Fruit fly (Drosophila melanogaster) whole organism, embryonic: ENCODE data around the gene hfp.

Source experiments
- Atf-2 ChIP-seq: fragments of 200-800 bp; sonication (Bioruptor generic); optimal IDR thresholded peaks from 2 replicates; lab custom pipeline; 2016; ENCODE audit warnings: missing biosample characterization, missing genetic modification characterization
- CG11695 ChIP-seq: fragments of 200-800 bp; sonication (Bioruptor generic); IDR thresholded peaks from 3 replicates; pipeline ENCODE4 v1.3.6; 2022; ENCODE audit warnings: missing biosample characterization, missing genetic modification characterization
- CG12942 ChIP-seq: fragments of 200-800 bp; sonication (Bioruptor generic); optimal IDR thresholded peaks from 3 replicates; lab custom pipeline; 2016; ENCODE audit warnings: missing biosample characterization, missing genetic modification characterization
- CG18262 ChIP-seq: fragments of 200-800 bp; optimal IDR thresholded peaks from 3 replicates; lab custom pipeline; 2019; ENCODE audit warnings: missing biosample characterization, mild to moderate bottlenecking, missing genetic modification characterization, moderate library complexity
- CG2199 ChIP-seq: fragments of 200-800 bp; sonication (Bioruptor generic); IDR thresholded peaks from 3 replicates; pipeline ENCODE4 v1.3.6; 2022; ENCODE audit warnings: missing biosample characterization, missing genetic modification characterization
- CG2202 ChIP-seq: fragments of 200-800 bp; sonication (Bioruptor generic); optimal IDR thresholded peaks from 2 replicates; lab custom pipeline; 2018; ENCODE audit warnings: missing biosample characterization, mild to moderate bottlenecking, missing genetic modification characterization
- CG30403 ChIP-seq: fragments of 200-800 bp; sonication (Bioruptor generic); optimal IDR thresholded peaks from 3 replicates; lab custom pipeline; 2016; ENCODE audit warnings: missing biosample characterization, missing genetic modification characterization
- CG30431 ChIP-seq: fragments of 200-800 bp; sonication (Bioruptor generic); optimal IDR thresholded peaks from 2 replicates; lab custom pipeline; 2017; ENCODE audit warnings: missing biosample characterization, missing genetic modification characterization
- CG3163 ChIP-seq: fragments of 200-800 bp; sonication (Bioruptor generic); optimal IDR thresholded peaks from 3 replicates; lab custom pipeline; 2016; ENCODE audit warnings: missing biosample characterization, missing genetic modification characterization
- CG4282 ChIP-seq: fragments of 200-800 bp; sonication (Bioruptor generic); optimal IDR thresholded peaks from 2 replicates; lab custom pipeline; 2016; ENCODE audit warnings: missing biosample characterization, missing genetic modification characterization
- CG4328 ChIP-seq: fragments of 200-800 bp; sonication (Bioruptor generic); optimal IDR thresholded peaks from 3 replicates; lab custom pipeline; 2017; ENCODE audit warnings: missing biosample characterization, missing genetic modification reagents, missing genetic modification characterization
- CG4424 ChIP-seq: fragments of 200-800 bp; sonication (Bioruptor generic); optimal IDR thresholded peaks from 3 replicates; lab custom pipeline; 2016; ENCODE audit warnings: missing biosample characterization, missing genetic modification characterization
- CG4707 ChIP-seq: fragments of 200-800 bp; sonication (Bioruptor generic); optimal IDR thresholded peaks from 2 replicates; lab custom pipeline; 2018; ENCODE audit warnings: missing biosample characterization, mild to moderate bottlenecking, missing genetic modification characterization, moderate library complexity
- CG4854 ChIP-seq: fragments of 200-800 bp; sonication (Bioruptor generic); optimal IDR thresholded peaks from 2 replicates; lab custom pipeline; 2016; ENCODE audit warnings: missing biosample characterization, missing genetic modification characterization, inconsistent platforms
- CG7839 ChIP-seq: fragments of 200-800 bp; sonication (Bioruptor generic); optimal IDR thresholded peaks from 3 replicates; lab custom pipeline; 2018; ENCODE audit warnings: missing biosample characterization, mild to moderate bottlenecking, missing genetic modification characterization, moderate library complexity
- CG7987 ChIP-seq: fragments of 200-800 bp; sonication (Bioruptor generic); optimal IDR thresholded peaks from 2 replicates; lab custom pipeline; 2018; ENCODE audit warnings: missing biosample characterization, mild to moderate bottlenecking, missing genetic modification characterization, moderate library complexity
- CG8359 ChIP-seq: fragments of 200-800 bp; sonication (Bioruptor generic); optimal IDR thresholded peaks from 2 replicates; lab custom pipeline; 2017; ENCODE audit warnings: missing biosample characterization, mild to moderate bottlenecking, missing genetic modification characterization, borderline replicate concordance
- CG9215 ChIP-seq: fragments of 200-800 bp; sonication (Bioruptor generic); IDR thresholded peaks from 2 replicates; pipeline ENCODE4 v1.3.6; 2022; ENCODE audit warnings: missing biosample characterization, missing genetic modification characterization
- CG9437 ChIP-seq: fragments of 200-800 bp; sonication (Bioruptor generic); optimal IDR thresholded peaks from 2 replicates; lab custom pipeline; 2018; ENCODE audit warnings: missing biosample characterization, mild to moderate bottlenecking, missing genetic modification characterization
- Ets65A ChIP-seq: fragments of 200-800 bp; sonication (Bioruptor generic); peaks from one replicate; lab custom pipeline; 2016; ENCODE audit warnings: missing biosample characterization, missing genetic modification characterization
- Hmr ChIP-seq: fragments of 200-800 bp; sonication (Bioruptor generic); optimal IDR thresholded peaks from 3 replicates; lab custom pipeline; 2017; ENCODE audit warnings: mild to moderate bottlenecking, missing biosample characterization, missing genetic modification reagents, missing genetic modification characterization
- Hr39 ChIP-seq: fragments of >200 bp; optimal IDR thresholded peaks from 2 replicates; lab custom pipeline; 2017
- Hr51 ChIP-seq, 2 experiments: fragments of 200-800 bp; sonication (Bioruptor generic); optimal IDR thresholded peaks; 2 replicates in 1 of 2; 3 replicates in 1 of 2; lab custom pipeline; 2016 to 2018; ENCODE audit warnings: missing biosample characterization in 2 of 2, missing genetic modification characterization in 2 of 2, mild to moderate bottlenecking in 1 of 2, moderate library complexity in 1 of 2
- NC2α ChIP-seq: fragments of 200-800 bp; sonication (Bioruptor generic); optimal IDR thresholded peaks from 2 replicates; lab custom pipeline; 2016; ENCODE audit warnings: missing biosample characterization, missing genetic modification characterization
- NK7.1 ChIP-seq: fragments of 200-800 bp; sonication (Bioruptor generic); optimal IDR thresholded peaks from 3 replicates; lab custom pipeline; 2016; ENCODE audit warnings: missing biosample characterization, missing genetic modification characterization
- Scr ChIP-seq: fragments of 200-800 bp; sonication (Bioruptor generic); IDR thresholded peaks from 2 replicates; pipeline ENCODE4 v1.3.6; 2022; ENCODE audit warnings: missing biosample characterization, missing genetic modification characterization; ENCODE audit not compliant: partially characterized antibody
- Sry-β ChIP-seq: fragments of 200-800 bp; sonication (Bioruptor generic); optimal IDR thresholded peaks from 2 replicates; lab custom pipeline; 2018; ENCODE audit warnings: missing biosample characterization, mild to moderate bottlenecking, missing genetic modification characterization, moderate library complexity
- Ssrp ChIP-seq: fragments of 200-800 bp; sonication (Bioruptor generic); optimal IDR thresholded peaks from 2 replicates; lab custom pipeline; 2018; ENCODE audit warnings: missing biosample characterization, mild to moderate bottlenecking, missing genetic modification characterization, moderate library complexity
- TFAM ChIP-seq: fragments of 200-800 bp; sonication (Bioruptor generic); optimal IDR thresholded peaks from 2 replicates; lab custom pipeline; 2017; ENCODE audit warnings: missing biosample characterization, missing genetic modification characterization, inconsistent platforms
- caup ChIP-seq: fragments of 200-800 bp; sonication (Bioruptor generic); optimal IDR thresholded peaks from 3 replicates; lab custom pipeline; 2017; ENCODE audit warnings: missing biosample characterization, mild to moderate bottlenecking, missing genetic modification characterization, moderate library complexity; ENCODE audit not compliant: severe bottlenecking
- corto ChIP-seq: fragments of 200-800 bp; sonication (Bioruptor generic); optimal IDR thresholded peaks from 2 replicates; lab custom pipeline; 2016; ENCODE audit warnings: missing biosample characterization, mild to moderate bottlenecking, missing genetic modification characterization, moderate library complexity
- dmrt99B ChIP-seq: fragments of 200-800 bp; sonication (Bioruptor generic); optimal IDR thresholded peaks from 2 replicates; lab custom pipeline; 2018; ENCODE audit warnings: missing biosample characterization, mild to moderate bottlenecking, missing genetic modification characterization, moderate library complexity
- fu2 ChIP-seq: fragments of 200-800 bp; sonication (Bioruptor generic); optimal IDR thresholded peaks from 2 replicates; lab custom pipeline; 2016; ENCODE audit warnings: missing biosample characterization, missing genetic modification characterization
- grn ChIP-seq: fragments of 200-800 bp; sonication (Bioruptor generic); optimal IDR thresholded peaks from 3 replicates; lab custom pipeline; 2017; ENCODE audit warnings: missing biosample characterization, missing genetic modification characterization
- ken ChIP-seq: fragments of 200-800 bp; sonication (Bioruptor generic); IDR thresholded peaks from 3 replicates; pipeline ENCODE4 v1.3.6; 2022; ENCODE audit warnings: missing biosample characterization, missing genetic modification characterization
- lov ChIP-seq, 2 experiments: fragments of 200-800 bp in 1 of 2; fragments of >200 bp in 1 of 2; sonication (Bioruptor generic) in 1 of 2; IDR thresholded peaks in 1 of 2; optimal IDR thresholded peaks in 1 of 2; 2 replicates in 1 of 2; 3 replicates in 1 of 2; pipeline versions ENCODE4 v1.3.6 to Lab custom; 2017 to 2022; ENCODE audit warnings: missing biosample characterization in 1 of 2, missing genetic modification characterization in 1 of 2
- mirr ChIP-seq: fragments of 200-800 bp; sonication (Bioruptor generic); optimal IDR thresholded peaks from 3 replicates; lab custom pipeline; 2018; ENCODE audit warnings: missing biosample characterization, mild to moderate bottlenecking, missing genetic modification characterization
- odd ChIP-seq: fragments of 200-800 bp; sonication (Bioruptor generic); optimal IDR thresholded peaks from 2 replicates; lab custom pipeline; 2017; ENCODE audit warnings: missing biosample characterization, mild to moderate bottlenecking, missing genetic modification characterization
- peb ChIP-seq: fragments of 200-800 bp; sonication (Bioruptor generic); IDR thresholded peaks from 2 replicates; pipeline ENCODE4 v1.3.6; 2022; ENCODE audit warnings: missing biosample characterization, missing genetic modification characterization
- phol ChIP-seq: fragments of 200-800 bp; sonication (Bioruptor generic); optimal IDR thresholded peaks from 3 replicates; lab custom pipeline; 2018; ENCODE audit warnings: missing biosample characterization, mild to moderate bottlenecking, missing genetic modification characterization, moderate library complexity
- ranshi ChIP-seq: fragments of 200-800 bp; sonication (Bioruptor generic); IDR thresholded peaks from 2 replicates; pipeline ENCODE4 v1.3.6; 2022; ENCODE audit warnings: missing biosample characterization, missing genetic modification characterization
- row ChIP-seq: fragments of 200-800 bp; sonication (Bioruptor generic); IDR thresholded peaks from 3 replicates; pipeline ENCODE4 v1.3.6; 2022; ENCODE audit warnings: missing biosample characterization, missing genetic modification characterization
- sc ChIP-seq, 3 experiments: fragments of >200 bp in 2 of 3; fragments of 200-800 bp in 1 of 3; sonication (Bioruptor generic) in 1 of 3; optimal IDR thresholded peaks; 2 replicates in 2 of 3; 3 replicates in 1 of 3; lab custom pipeline; 2017; ENCODE audit warnings: mild to moderate bottlenecking in 1 of 3, missing biosample characterization in 1 of 3, missing genetic modification characterization in 1 of 3, missing genetic modification reagents in 1 of 3
- sens ChIP-seq: fragments of 200-800 bp; sonication (Bioruptor generic); peaks from one replicate; lab custom pipeline; 2016; ENCODE audit warnings: missing biosample characterization, missing genetic modification characterization
- sens-2 ChIP-seq: fragments of 200-800 bp; sonication (Bioruptor generic); IDR thresholded peaks from 2 replicates; pipeline ENCODE4 v1.3.6; 2022; ENCODE audit warnings: missing biosample characterization, missing genetic modification characterization
- slou ChIP-seq: fragments of 200-800 bp; sonication (Bioruptor generic); optimal IDR thresholded peaks from 3 replicates; lab custom pipeline; 2016; ENCODE audit warnings: missing biosample characterization, missing genetic modification characterization
- slp2 ChIP-seq: fragments of 200-800 bp; sonication (Bioruptor generic); optimal IDR thresholded peaks from 2 replicates; lab custom pipeline; 2016; ENCODE audit warnings: missing biosample characterization, missing genetic modification characterization
- twi ChIP-seq: fragments of 200-800 bp; optimal IDR thresholded peaks from 2 replicates; lab custom pipeline; 2019; ENCODE audit warnings: missing biosample characterization, mild to moderate bottlenecking, missing genetic modification characterization, moderate library complexity
- unpg ChIP-seq: fragments of 200-800 bp; sonication (Bioruptor generic); optimal IDR thresholded peaks from 3 replicates; lab custom pipeline; 2018; ENCODE audit warnings: missing biosample characterization, mild to moderate bottlenecking, missing genetic modification characterization, moderate library complexity
- wdn ChIP-seq: fragments of 200-800 bp; sonication (Bioruptor generic); IDR thresholded peaks from 2 replicates; pipeline ENCODE4 v1.3.6; 2022; ENCODE audit warnings: missing biosample characterization, missing genetic modification characterization

Gene hfp

DNA sequence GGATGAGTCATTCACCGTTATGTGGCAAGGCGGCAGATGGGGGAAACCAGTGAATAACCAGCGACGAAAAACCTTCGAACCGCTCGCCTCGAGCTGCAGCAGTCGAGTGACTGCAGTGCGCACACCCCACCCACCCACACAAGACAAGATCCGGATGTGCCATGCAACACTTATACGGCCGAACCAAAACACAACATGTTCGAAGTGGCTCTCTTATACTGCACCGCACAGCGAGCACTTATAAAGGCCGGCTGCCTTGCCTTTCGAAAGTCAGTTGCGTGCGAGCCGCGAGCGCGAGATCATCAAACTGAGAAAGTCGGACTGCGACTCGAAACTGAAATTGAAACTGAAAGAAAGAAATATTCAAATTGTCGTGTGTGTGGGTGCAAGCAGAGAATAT, 38.8 kb downstream of the hfp start, which contains the start of gene rho (continued):
- TF ChIP-seq odd (GFP tag; lab: Kevin White, UChicago) (no peak), Ets65A (GFP tag; lab: Kevin White, UChicago) (peak; percentile 63), dmrt99B (tag; lab: Kevin White, UChicago) (peak; percentile 33), slou (GFP tag; lab: Kevin White, UChicago) (no peak), phol (tag; lab: Kevin White, UChicago) (no peak), row (GFP tag; lab: Robert Waterston, UW) (0 out of 3 replicates have a peak, but pooled peaks have one; percentile 4), Scr (GFP tag; lab: Robert Waterston, UW) (peak; percentile 46), Hr51 (GFP tag; optimal IDR thresholded peaks at IDR 0.05; lab: Kevin White, UChicago) (peak in 1 of 2 experiments; percentile 42), Ssrp (no peak), NC2α (GFP tag; lab: Kevin White, UChicago) (peak; percentile 71), NK7.1 (GFP tag; lab: Kevin White, UChicago) (no peak), CG18262 (peak; percentile 38), slp2 (no peak), CG4854 (GFP tag; lab: Kevin White, UChicago) (no peak), grn (GFP tag; lab: Kevin White, UChicago) (no peak), CG2199 (GFP tag; lab: Robert Waterston, UW) (peak; percentile 54; the same call in 1 of the 3 replicates), unpg (GFP tag; lab: Kevin White, UChicago) (peak; percentile 48), Hmr (GFP tag; lab: Kevin White, UChicago) (peak; percentile 31), CG8359 (GFP tag; lab: Kevin White, UChicago) (peak; percentile 11), sc (optimal IDR thresholded peaks at IDR 0.05; lab: Kevin White, UChicago) (no peak), sc (GFP tag; optimal IDR thresholded peaks at IDR 0.05; lab: Kevin White, UChicago) (no peak), CG4328 (no peak), corto (GFP tag; lab: Kevin White, UChicago) (no peak), Atf-2 (GFP tag; lab: Kevin White, UChicago) (no peak), CG30431 (no peak), ranshi (GFP tag; lab: Robert Waterston, UW) (no peak; the same call in 1 of the 2 replicates), Hr39 (lab: Kevin White, UChicago) (no peak), CG7839 (tag; lab: Kevin White, UChicago) (peak; percentile 35), CG4282 (no peak), ken (GFP tag; lab: Robert Waterston, UW) (no peak; the same call in 2 of the 3 replicates), sens-2 (GFP tag; lab: Robert Waterston, UW) (no peak), caup (GFP tag; lab: Kevin White, UChicago) (peak; percentile 44), CG12942 (GFP tag; lab: Kevin White, UChicago) (no peak), CG3163 (GFP tag; lab: Kevin White, UChicago) (peak; percentile 35), twi (tag; lab: Kevin White, UChicago) (peak; percentile 19), CG7987 (GFP tag; lab: Kevin White, UChicago) (peak; percentile 32), peb (GFP tag; lab: Robert Waterston, UW) (no peak), sens (GFP tag; lab: Kevin White, UChicago) (no peak), CG4707 (GFP tag; lab: Kevin White, UChicago) (peak; percentile 50), wdn (GFP tag; lab: Robert Waterston, UW) (no peak), CG11695 (GFP tag; lab: Robert Waterston, UW) (peak; percentile 51; the same call in 1 of the 3 replicates), fu2 (GFP tag; lab: Kevin White, UChicago) (no peak), CG30403 (GFP tag; lab: Kevin White, UChicago) (no peak), CG9437 (GFP tag; lab: Kevin White, UChicago) (no peak), TFAM (GFP tag; lab: Kevin White, UChicago) (no peak), lov (optimal IDR thresholded peaks at IDR 0.05; lab: Kevin White, UChicago) (no peak), lov (GFP tag; IDR thresholded peaks at IDR 0.05; lab: Robert Waterston, UW) (0 out of 3 replicates have a peak, but pooled peaks have one; percentile 24), Sry-β (GFP tag; lab: Kevin White, UChicago) (no peak), CG4424 (GFP tag; lab: Kevin White, UChicago) (no peak), mirr (GFP tag; lab: Kevin White, UChicago) (peak; percentile 46), CG9215 (no peak), CG2202 (tag; lab: Kevin White, UChicago) (peak; percentile 17)
